Fruit fly (Drosophila melanogaster): ENCODE measurements around the gene ymp.
A peak's percentile ranks its signal among the peaks of the same experiment; 100 is the strongest.

ymp gene

dm6 chr3R:25626625-25627275 is 17.8 kb upstream of the ymp start, which contains the start of gene Ssadh (continued):
- peak; percentile 4 for TF ChIP-seq Abd-B (GFP tag; optimal IDR thresholded peaks at IDR 0.05)
- TF ChIP-seq CG4617 (GFP tag; optimal IDR thresholded peaks at IDR 0.05; ENCODE audit: borderline replicate concordance) = peak; percentile 28
- TF ChIP-seq kah (GFP tag; optimal IDR thresholded peaks at IDR 0.05) = no peak
- no peak for TF ChIP-seq CG10959 (GFP tag; IDR thresholded peaks at IDR 0.05)
- TF ChIP-seq CG16813 (GFP tag; IDR thresholded peaks at IDR 0.05; ENCODE audit: partially characterized antibody) = peak; percentile 58; the same call in 2 of the 3 replicates
- peak; percentile 16 for TF ChIP-seq CG33213 (GFP tag; optimal IDR thresholded peaks at IDR 0.05)
- peak; percentile 64 for TF ChIP-seq CoRest (tag; optimal IDR thresholded peaks at IDR 0.05)
- TF ChIP-seq ssp (GFP tag; IDR thresholded peaks at IDR 0.05) = no peak
- TF ChIP-seq da (GFP tag; optimal IDR thresholded peaks at IDR 0.05) = peak; percentile 6
- peak; percentile 18 for TF ChIP-seq CG15601 (tag; optimal IDR thresholded peaks at IDR 0.05)
- peak; percentile 57 for TF ChIP-seq Max (GFP tag; optimal IDR thresholded peaks at IDR 0.05)
- TF ChIP-seq phol (tag; optimal IDR thresholded peaks at IDR 0.05) = peak; percentile 21
- TF ChIP-seq zf30C (GFP tag; optimal IDR thresholded peaks at IDR 0.05) = no peak
- TF ChIP-seq CG8388 (GFP tag; optimal IDR thresholded peaks at IDR 0.05) = no peak
- no peak for TF ChIP-seq CG7839 (tag; optimal IDR thresholded peaks at IDR 0.05)
- TF ChIP-seq klu (GFP tag; IDR thresholded peaks at IDR 0.05) = no peak
- TF ChIP-seq wek (GFP tag; optimal IDR thresholded peaks at IDR 0.05) = no peak
- no peak for TF ChIP-seq CG7987 (GFP tag; optimal IDR thresholded peaks at IDR 0.05)
- TF ChIP-seq gfzf (GFP tag; optimal IDR thresholded peaks at IDR 0.05) = peak; percentile 23
- no peak for TF ChIP-seq CG18599 (GFP tag; optimal IDR thresholded peaks at IDR 0.05)
- peak; percentile 98 for TF ChIP-seq CG18011 (GFP tag; optimal IDR thresholded peaks at IDR 0.05)
- peak; percentile 29 for TF ChIP-seq CG2712 (tag; optimal IDR thresholded peaks at IDR 0.05)
- peak; percentile 44 for TF ChIP-seq CG10267 (tag; optimal IDR thresholded peaks at IDR 0.05)
- TF ChIP-seq nmo (GFP tag; optimal IDR thresholded peaks at IDR 0.05) = peak; percentile 35
- peak; percentile 37; the same call in 1 of the 3 replicates for TF ChIP-seq Opbp (GFP tag; IDR thresholded peaks at IDR 0.05; ENCODE audit: partially characterized antibody)
- TF ChIP-seq zen (tag; optimal IDR thresholded peaks at IDR 0.05) = peak; percentile 4
- peak; percentile 33 for TF ChIP-seq YL-1 (GFP tag; optimal IDR thresholded peaks at IDR 0.05)
- TF ChIP-seq bbx (GFP tag; IDR thresholded peaks at IDR 0.05; ENCODE audit: partially characterized antibody) = peak; percentile 48; the same call in 1 of the 2 replicates
- peak; percentile 20; the same call in 1 of the 3 replicates for TF ChIP-seq CG17361 (GFP tag; IDR thresholded peaks at IDR 0.05)
- no peak for TF ChIP-seq Chrac-16 (GFP tag; optimal IDR thresholded peaks at IDR 0.05)
- TF ChIP-seq CG7963 (GFP tag; IDR thresholded peaks at IDR 0.05; ENCODE audit: partially characterized antibody) = peak; percentile 50; the same call in 1 of the 3 replicates
- TF ChIP-seq pum (GFP tag; optimal IDR thresholded peaks at IDR 0.05) = no peak
- no peak for TF ChIP-seq seq (GFP tag; IDR thresholded peaks at IDR 0.05)
- peak; percentile 56 for TF ChIP-seq CG13287 (GFP tag; IDR thresholded peaks at IDR 0.05; ENCODE audit: partially characterized antibody)
- TF ChIP-seq CG11504 (tag; optimal IDR thresholded peaks at IDR 0.05) = peak; percentile 44
- no peak for TF ChIP-seq CG2129 (GFP tag; IDR thresholded peaks at IDR 0.05; ENCODE audit: partially characterized antibody)
- peak; percentile 16 for TF ChIP-seq CG31365 (tag; optimal IDR thresholded peaks at IDR 0.05)
- TF ChIP-seq twi (tag; optimal IDR thresholded peaks at IDR 0.05) = peak; percentile 61
- peak; percentile 53 for TF ChIP-seq Sry-δ (GFP tag; optimal IDR thresholded peaks at IDR 0.05)
- TF ChIP-seq CG11560 (tag; IDR thresholded peaks at IDR 0.05) = peak; percentile 99
- TF ChIP-seq CG34224 (GFP tag; IDR thresholded peaks at IDR 0.05; ENCODE audit: partially characterized antibody) = peak; percentile 34; the same call in 1 of the 3 replicates
- peak; percentile 93 for TF ChIP-seq Dref (GFP tag; IDR thresholded peaks at IDR 0.05)
- no peak for TF ChIP-seq CG1792 (GFP tag; optimal IDR thresholded peaks at IDR 0.05)
- peak; percentile 93 for TF ChIP-seq onecut (GFP tag; IDR thresholded peaks at IDR 0.05)
- TF ChIP-seq nom (GFP tag; optimal IDR thresholded peaks at IDR 0.05) = no peak
- TF ChIP-seq CG14710 (tag; optimal IDR thresholded peaks at IDR 0.05) = peak; percentile 62
- TF ChIP-seq CG12155 (GFP tag; optimal IDR thresholded peaks at IDR 0.05) = no peak
- TF ChIP-seq Med (GFP tag) = peak; percentile 12

Data from whole organism, embryonic.